Fruit fly (Drosophila melanogaster) Kc167 (cell line): Measurements from ENCODE around the gene Art6.

Experiments used
- Myc ChIP-seq: fragments of >200 bp; optimal IDR thresholded peaks from 2 replicates; lab custom pipeline; 2017; ENCODE audit warnings: missing external identifiers
- Sin3A ChIP-seq: fragments of >200 bp; optimal IDR thresholded peaks from 2 replicates; lab custom pipeline; 2018; ENCODE audit warnings: missing external identifiers
- h ChIP-seq: fragments of >200 bp; optimal IDR thresholded peaks from 3 replicates; lab custom pipeline; 2018; ENCODE audit warnings: missing external identifiers
- insv ChIP-seq: fragments of >200 bp; optimal IDR thresholded peaks from 3 replicates; lab custom pipeline; 2018; ENCODE audit warnings: missing external identifiers
- psq ChIP-seq: fragments of >200 bp; optimal IDR thresholded peaks from 2 replicates; lab custom pipeline; 2017; ENCODE audit warnings: missing external identifiers
- ttk ChIP-seq: sonication (Bioruptor generic); optimal IDR thresholded peaks from 2 replicates; lab custom pipeline; 2017; ENCODE audit warnings: missing external identifiers

The Art6 gene

dm6 chr3R:13927543-13927942, 18.1 kb downstream of the Art6 start:
- TF ChIP-seq psq (lab: Kevin White, UChicago) (no peak), h (lab: Kevin White, UChicago) (no peak), insv (no peak), Myc (lab: Kevin White, UChicago) (no peak), Sin3A (lab: Kevin White, UChicago) (no peak), ttk (lab: Kevin White, UChicago) (no peak)

- TF ChIP-seq psq (lab: Kevin White, UChicago) (no peak), h (lab: Kevin White, UChicago) (no peak), Sin3A (lab: Kevin White, UChicago) (no peak), insv (no peak), Myc (lab: Kevin White, UChicago) (no peak), ttk (lab: Kevin White, UChicago) (no peak)
These were observed 22.0 kb downstream of the Art6 start for dm6 chr3R:13923626-13924025.

DNA sequence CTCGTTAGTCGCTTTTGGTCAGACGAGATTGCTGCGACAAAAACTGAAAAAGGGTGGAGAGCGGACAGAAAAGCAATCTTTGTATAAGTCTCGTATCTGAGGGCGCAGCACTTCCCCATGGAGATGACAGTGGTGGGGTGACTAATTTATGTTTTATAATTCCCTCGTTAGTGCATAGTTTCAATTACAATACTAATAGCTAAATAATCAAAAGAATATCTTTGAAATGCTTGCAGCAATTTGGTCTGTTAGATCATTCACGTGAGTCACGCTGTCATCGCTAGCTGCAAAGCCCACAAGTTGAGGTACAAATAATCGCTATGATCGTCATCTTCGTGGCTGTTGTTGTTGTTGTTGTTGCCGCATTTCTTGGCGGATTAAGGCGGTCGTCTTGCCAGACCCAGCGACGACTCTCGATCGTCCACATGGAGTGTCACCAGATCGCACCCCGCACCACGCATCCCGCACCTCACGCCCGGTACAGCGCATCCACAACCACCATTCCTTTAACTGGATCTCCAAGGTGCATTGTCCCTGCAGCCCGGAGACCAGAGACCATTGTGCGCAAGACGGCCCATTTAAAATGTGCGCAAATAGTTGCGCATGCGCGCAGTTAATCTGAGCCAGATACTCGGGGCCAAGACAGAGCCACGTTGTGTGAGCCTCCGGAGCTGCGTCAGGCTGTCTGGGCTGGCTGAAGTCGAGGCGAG, 23.7 kb downstream of the Art6 start:
- TF ChIP-seq ttk (lab: Kevin White, UChicago) (no peak), psq (lab: Kevin White, UChicago) (no peak), Sin3A (lab: Kevin White, UChicago) (no peak), h (lab: Kevin White, UChicago) (no peak), insv (no peak), Myc (lab: Kevin White, UChicago) (no peak)

DNA sequence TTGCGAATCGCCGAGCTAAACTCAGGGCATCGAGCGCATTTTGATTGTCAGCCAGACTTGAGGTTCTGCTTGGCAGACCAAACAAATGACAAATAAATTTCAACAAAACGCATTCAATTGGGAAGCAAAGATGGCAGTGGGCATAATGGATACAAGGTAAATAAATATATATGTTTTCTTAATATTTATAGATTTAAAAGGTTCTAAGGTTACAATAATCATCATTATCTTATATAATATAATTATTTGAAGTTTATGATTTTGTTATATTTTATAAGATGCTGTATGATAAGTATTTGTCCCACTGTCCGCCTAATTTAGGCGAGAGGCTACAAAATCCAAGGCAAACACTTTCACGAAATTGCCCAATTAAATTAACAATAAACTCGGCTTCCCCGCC, 27.6 kb downstream of the Art6 start:
- no peak for TF ChIP-seq insv
- TF ChIP-seq Sin3A (lab: Kevin White, UChicago): no peak
- TF ChIP-seq h (lab: Kevin White, UChicago): no peak
- TF ChIP-seq Myc (lab: Kevin White, UChicago): no peak
- no peak for TF ChIP-seq psq (lab: Kevin White, UChicago)
- TF ChIP-seq ttk (lab: Kevin White, UChicago): no peak

dm6 chr3R:13916546-13916945, 29.1 kb downstream of the Art6 start:
- TF ChIP-seq Sin3A (lab: Kevin White, UChicago) (no peak), h (lab: Kevin White, UChicago) (no peak), ttk (lab: Kevin White, UChicago) (no peak), Myc (lab: Kevin White, UChicago) (no peak), insv (no peak), psq (lab: Kevin White, UChicago) (no peak)

- TF ChIP-seq Myc (lab: Kevin White, UChicago) (no peak), ttk (lab: Kevin White, UChicago) (no peak), insv (no peak), h (lab: Kevin White, UChicago) (no peak), Sin3A (lab: Kevin White, UChicago) (no peak), psq (lab: Kevin White, UChicago) (no peak)
These were observed 30.0 kb downstream of the Art6 start for dm6 chr3R:13915646-13916045.

DNA sequence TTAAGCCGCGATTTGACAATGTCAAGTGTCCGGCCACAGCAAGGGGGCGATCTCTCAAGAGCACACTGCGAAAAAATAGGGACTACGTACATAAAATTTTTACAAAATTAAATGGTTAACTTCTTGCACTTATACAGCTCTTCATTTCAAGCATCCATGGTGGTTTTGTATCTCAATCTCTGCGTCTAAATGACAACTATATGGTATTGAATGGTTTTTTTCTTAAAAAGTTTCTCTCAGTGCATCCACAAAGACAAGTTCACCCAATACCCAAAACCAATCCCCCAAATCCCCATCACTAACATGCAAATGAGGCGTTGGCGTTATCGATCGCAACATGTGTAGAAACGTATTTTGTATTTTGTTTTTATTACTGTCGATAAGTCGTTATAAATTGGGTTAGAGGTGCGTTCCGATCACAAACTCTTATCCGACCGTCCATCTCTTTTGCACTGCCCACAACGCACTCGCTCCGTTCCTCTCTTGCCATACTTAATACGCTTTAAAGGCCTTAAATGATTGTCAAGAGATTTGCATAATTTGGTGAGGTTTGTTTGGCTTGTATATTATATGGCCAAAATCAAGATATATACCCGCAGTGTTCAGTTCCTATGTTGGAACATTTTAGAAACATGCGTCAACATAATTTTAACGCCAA, 30.7 kb downstream of the Art6 start:
- TF ChIP-seq ttk (lab: Kevin White, UChicago) (no peak), insv (no peak), Sin3A (lab: Kevin White, UChicago) (no peak), Myc (lab: Kevin White, UChicago) (no peak), psq (lab: Kevin White, UChicago) (no peak), h (lab: Kevin White, UChicago) (no peak)

DNA sequence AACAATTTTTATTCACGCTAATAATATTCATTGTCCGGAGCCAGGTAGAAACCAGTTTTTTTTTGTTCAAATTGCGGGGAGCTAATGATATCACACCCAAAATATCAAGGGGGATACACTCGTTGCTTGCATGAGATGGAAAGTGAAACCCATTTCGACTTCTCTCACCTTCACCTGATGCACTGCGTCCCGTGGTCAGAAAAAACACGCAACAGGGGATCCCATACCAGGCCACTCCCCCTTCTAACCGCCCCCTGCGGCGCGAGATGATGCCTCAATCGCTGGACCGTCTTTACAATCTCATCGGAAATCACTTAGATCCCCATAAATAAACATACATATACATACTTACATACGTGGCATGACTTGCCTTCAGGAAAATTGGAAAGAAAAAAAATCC, 32.0 kb downstream of the Art6 start:
- no peak for TF ChIP-seq psq (lab: Kevin White, UChicago)
- TF ChIP-seq Myc (lab: Kevin White, UChicago): no peak
- TF ChIP-seq h (lab: Kevin White, UChicago): no peak
- no peak for TF ChIP-seq Sin3A (lab: Kevin White, UChicago)
- no peak for TF ChIP-seq insv
- TF ChIP-seq ttk (lab: Kevin White, UChicago): no peak

DNA sequence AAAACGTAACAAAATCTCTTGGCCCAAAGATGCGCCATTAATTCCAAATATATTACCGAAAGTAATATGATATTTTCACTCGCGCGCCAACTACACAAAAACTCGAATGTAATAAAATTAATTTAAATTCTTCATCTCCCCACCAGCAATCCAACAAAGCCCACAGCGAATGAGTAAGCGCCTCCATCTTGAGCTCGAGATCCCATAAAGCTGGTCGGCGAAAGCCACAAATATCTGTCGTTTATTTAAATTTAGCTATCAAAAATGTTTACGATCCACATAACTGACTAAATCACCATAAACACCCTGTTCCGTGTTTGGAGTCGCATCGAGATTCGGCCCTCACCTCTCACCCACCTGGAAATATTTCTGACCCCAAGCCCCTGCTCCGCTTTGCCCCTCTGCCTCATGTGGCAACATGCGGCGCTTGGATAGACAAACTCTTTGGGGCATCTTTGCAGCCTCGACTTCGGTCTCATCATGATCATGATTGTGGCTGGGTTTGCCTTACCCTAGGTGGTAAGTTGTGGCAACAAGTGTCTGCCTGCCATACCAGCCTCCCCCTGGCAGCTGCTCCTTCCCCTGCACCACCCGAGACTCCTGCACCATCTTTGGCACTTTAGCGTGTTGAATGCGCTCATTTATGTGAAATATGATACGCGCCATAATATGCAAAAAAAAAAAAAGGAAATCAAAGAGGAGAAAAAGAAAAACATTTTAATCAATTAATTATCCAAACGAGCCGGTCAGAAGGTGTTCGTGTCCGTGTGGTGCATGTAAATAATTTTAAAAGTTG, 33.4 kb downstream of the Art6 start:
- TF ChIP-seq h (lab: Kevin White, UChicago) (no peak), Sin3A (lab: Kevin White, UChicago) (no peak), Myc (lab: Kevin White, UChicago) (no peak), ttk (lab: Kevin White, UChicago) (no peak), insv (no peak), psq (lab: Kevin White, UChicago) (no peak)

DNA sequence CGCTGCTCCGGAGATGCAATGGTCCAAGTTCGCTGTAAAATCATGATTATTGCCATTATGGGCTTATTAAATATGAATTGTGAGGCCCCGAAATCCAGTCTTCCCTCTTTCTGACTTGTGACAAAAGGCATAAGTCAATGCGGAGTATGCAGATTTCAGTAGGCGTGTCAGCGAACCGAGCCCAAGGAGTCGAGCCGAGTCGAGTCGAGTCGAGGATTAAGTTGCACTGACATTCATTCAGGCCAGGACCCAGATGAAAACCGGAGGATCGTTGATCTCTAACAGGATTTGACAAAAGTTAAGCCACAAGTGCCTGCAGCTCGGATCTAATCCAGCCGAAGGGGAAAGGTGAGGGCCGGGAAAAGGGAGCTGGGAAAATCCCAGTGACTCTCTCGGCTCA, 34.3 kb downstream of the Art6 start:
- TF ChIP-seq ttk (lab: Kevin White, UChicago) (no peak), h (lab: Kevin White, UChicago) (no peak), psq (lab: Kevin White, UChicago) (no peak), Sin3A (lab: Kevin White, UChicago) (no peak)

dm6 chr3R:13909899-13910298, 35.7 kb downstream of the Art6 start:
- TF ChIP-seq ttk (lab: Kevin White, UChicago): no peak
- no peak for TF ChIP-seq insv
- TF ChIP-seq h (lab: Kevin White, UChicago): no peak
- no peak for TF ChIP-seq Myc (lab: Kevin White, UChicago)
- no peak for TF ChIP-seq psq (lab: Kevin White, UChicago)
- no peak for TF ChIP-seq Sin3A (lab: Kevin White, UChicago)
